Worm (Caenorhabditis elegans) whole organism, midembryonic: ENCODE data around the gene F07B10.7.

Source experiments
- T22C8.4 ChIP-seq: fragments of 200-800 bp; sonication (Bioruptor generic); IDR thresholded peaks from 2 replicates; pipeline ENCODE4 v1.3.6; 2022; ENCODE audit warnings: missing genetic modification characterization, missing compliant biosample characterization
- cog-1 ChIP-seq: sonication (generic microtip); optimal IDR thresholded peaks from 2 replicates; lab custom pipeline; 2016; ENCODE audit warnings: missing genetic modification characterization, missing compliant biosample characterization
- flt-1 ChIP-seq: fragments of 200-800 bp; sonication (Bioruptor generic); IDR thresholded peaks from 2 replicates; pipeline ENCODE4 v1.3.6; 2022; ENCODE audit warnings: missing genetic modification characterization, missing compliant biosample characterization
- klf-2 ChIP-seq: fragments of 200-800 bp; sonication (Bioruptor generic); conservative IDR thresholded peaks from 2 replicates; pipeline ENCODE4 v1.3.6; 2022; ENCODE audit warnings: missing genetic modification reagents, missing genetic modification characterization, missing compliant biosample characterization
- med-1 ChIP-seq: sonication (generic microtip); optimal IDR thresholded peaks from 2 replicates; lab custom pipeline; 2017; ENCODE audit warnings: missing genetic modification characterization, mild to moderate bottlenecking, missing compliant biosample characterization, antibody characterized with exemption, missing genetic modification reagents; ENCODE audit not compliant: insufficient read depth
- ref-1 ChIP-seq: fragments of 200-800 bp; sonication (Bioruptor generic); conservative IDR thresholded peaks from 2 replicates; pipeline ENCODE4 v1.3.6; 2022; ENCODE audit warnings: missing genetic modification reagents, missing genetic modification characterization, missing compliant biosample characterization
- tab-1 ChIP-seq: fragments of 200-800 bp; sonication (Bioruptor generic); IDR thresholded peaks from 2 replicates; pipeline ENCODE4 v1.3.6; 2022; ENCODE audit warnings: missing genetic modification characterization, missing compliant biosample characterization
- ztf-23 ChIP-seq: fragments of 200-800 bp; sonication (Bioruptor generic); IDR thresholded peaks from 2 replicates; pipeline ENCODE4 v1.3.6; 2022; ENCODE audit warnings: missing genetic modification reagents, missing genetic modification characterization, missing compliant biosample characterization
- ztf-29 ChIP-seq: fragments of 200-800 bp; sonication (Bioruptor generic); IDR thresholded peaks from 2 replicates; pipeline ENCODE4 v1.3.6; 2022; ENCODE audit warnings: missing genetic modification reagents, missing genetic modification characterization, missing compliant biosample characterization

Gene F07B10.7

DNA sequence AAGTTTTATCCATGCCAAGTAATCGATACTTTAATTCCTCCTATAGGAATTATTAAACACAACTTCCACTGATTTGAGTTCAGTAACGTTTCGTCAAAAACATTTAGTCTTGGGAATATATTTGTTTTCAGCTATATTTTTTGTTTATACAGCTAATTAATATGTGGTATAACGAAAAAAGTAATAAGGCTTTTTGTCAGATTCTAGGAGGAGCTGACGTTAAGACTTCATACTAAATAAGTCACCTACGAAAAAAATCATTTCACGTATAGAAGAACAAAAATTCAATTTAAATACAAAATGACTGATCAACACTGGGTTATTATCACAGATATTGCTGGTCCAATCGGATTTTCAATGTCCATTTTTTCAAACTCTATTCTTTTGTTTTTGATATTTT is 8.3 kb upstream of the F07B10.7 start, which contains the start of gene str-115:
str-115 (plus strand) TSS at position 301 of the 400 bp plus-strand sequence.
- TF ChIP-seq med-1 (no peak), klf-2 (GFP tag; lab: Robert Waterston, UW) (no peak), ztf-23 (no peak), T22C8.4 (GFP tag; lab: Robert Waterston, UW) (no peak), ztf-29 (GFP tag; lab: Robert Waterston, UW) (no peak), tab-1 (GFP tag; lab: Robert Waterston, UW) (no peak), cog-1 (no peak), flt-1 (GFP tag; lab: Robert Waterston, UW) (no peak), ref-1 (GFP tag; lab: Robert Waterston, UW) (no peak)

DNA sequence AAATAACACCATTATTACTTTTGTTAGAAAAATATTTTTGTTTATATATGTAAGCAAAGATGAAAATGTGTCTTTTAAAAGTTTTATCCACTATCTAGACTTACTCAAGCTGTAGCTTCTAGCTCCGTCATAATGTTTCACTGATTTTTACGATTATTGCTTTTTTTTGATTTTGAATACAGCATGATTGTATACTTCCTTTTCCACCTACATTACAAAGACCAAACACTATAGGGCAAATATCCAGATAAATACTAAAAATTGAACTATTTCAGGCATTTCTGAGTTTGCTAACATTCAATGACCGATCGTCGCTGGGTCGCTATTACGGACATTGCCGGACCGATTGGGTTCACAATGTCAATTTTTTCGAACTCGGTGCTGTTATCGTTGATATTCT is 6.2 kb upstream of the F07B10.7 start, which contains the start of gene str-116:
str-116 (plus strand) TSS at position 301 of the 400 bp plus-strand sequence.
- TF ChIP-seq flt-1 (GFP tag; lab: Robert Waterston, UW) = no peak
- TF ChIP-seq ref-1 (GFP tag; lab: Robert Waterston, UW) = no peak
- TF ChIP-seq cog-1 = no peak
- no peak for TF ChIP-seq ztf-23
- no peak for TF ChIP-seq T22C8.4 (GFP tag; lab: Robert Waterston, UW)
- no peak for TF ChIP-seq tab-1 (GFP tag; lab: Robert Waterston, UW)
- TF ChIP-seq klf-2 (GFP tag; lab: Robert Waterston, UW) = no peak
- TF ChIP-seq med-1 = no peak
- TF ChIP-seq ztf-29 (GFP tag; lab: Robert Waterston, UW) = no peak

DNA sequence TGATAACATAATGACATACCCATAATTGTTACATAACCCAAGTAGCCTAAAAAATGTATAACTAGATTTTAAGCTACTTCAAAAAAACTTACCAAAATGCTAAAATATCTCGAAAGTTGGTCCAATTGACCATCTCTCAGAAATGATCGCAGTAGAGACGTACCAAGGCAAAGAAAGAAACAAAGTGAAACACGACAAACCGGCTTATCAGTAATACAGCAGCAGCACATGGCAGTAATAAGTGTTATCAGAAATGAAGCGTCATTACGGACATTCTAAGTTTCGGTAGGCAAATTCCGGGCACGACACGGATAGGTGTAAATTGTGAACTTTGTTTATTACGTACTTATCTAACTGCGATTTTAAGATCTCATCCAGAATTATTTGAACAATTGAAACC is 5.0 kb upstream of the F07B10.7 start, which contains the start of gene cln-3.1:
cln-3.1 (minus strand) TSS at position 171 of the 400 bp plus-strand sequence.
- TF ChIP-seq ztf-23 = no peak
- no peak for TF ChIP-seq flt-1 (GFP tag; lab: Robert Waterston, UW)
- no peak for TF ChIP-seq ztf-29 (GFP tag; lab: Robert Waterston, UW)
- no peak for TF ChIP-seq klf-2 (GFP tag; lab: Robert Waterston, UW)
- no peak for TF ChIP-seq med-1
- no peak for TF ChIP-seq cog-1
- no peak for TF ChIP-seq tab-1 (GFP tag; lab: Robert Waterston, UW)
- no peak for TF ChIP-seq T22C8.4 (GFP tag; lab: Robert Waterston, UW)
- TF ChIP-seq ref-1 (GFP tag; lab: Robert Waterston, UW) = no peak

DNA sequence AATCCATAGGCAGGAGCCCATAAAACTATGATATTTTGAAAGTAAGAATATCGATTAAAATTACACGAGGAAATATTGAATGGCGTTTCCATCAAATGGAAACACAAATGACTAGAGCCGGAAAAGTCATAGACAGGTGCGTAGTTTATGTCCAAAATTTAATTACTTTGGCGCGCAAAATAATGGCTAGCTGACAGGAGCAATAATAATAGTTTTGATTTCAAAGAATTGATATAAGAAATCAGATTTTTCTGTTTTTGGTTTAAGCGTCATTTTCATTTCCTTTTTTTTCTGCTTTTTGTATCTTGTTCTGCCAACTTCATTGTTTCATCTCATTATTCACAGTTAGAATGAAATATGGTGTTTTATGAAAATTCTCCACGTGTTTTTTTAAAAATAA is 2.5 kb upstream of the F07B10.7 start, which contains the start of gene F07B10.4:
F07B10.4 (minus strand) TSS at position 101 of the 400 bp plus-strand sequence.
- TF ChIP-seq ztf-23 (no peak), tab-1 (GFP tag; lab: Robert Waterston, UW) (no peak), ztf-29 (GFP tag; lab: Robert Waterston, UW) (no peak), flt-1 (GFP tag; lab: Robert Waterston, UW) (no peak), T22C8.4 (GFP tag; lab: Robert Waterston, UW) (no peak)

DNA sequence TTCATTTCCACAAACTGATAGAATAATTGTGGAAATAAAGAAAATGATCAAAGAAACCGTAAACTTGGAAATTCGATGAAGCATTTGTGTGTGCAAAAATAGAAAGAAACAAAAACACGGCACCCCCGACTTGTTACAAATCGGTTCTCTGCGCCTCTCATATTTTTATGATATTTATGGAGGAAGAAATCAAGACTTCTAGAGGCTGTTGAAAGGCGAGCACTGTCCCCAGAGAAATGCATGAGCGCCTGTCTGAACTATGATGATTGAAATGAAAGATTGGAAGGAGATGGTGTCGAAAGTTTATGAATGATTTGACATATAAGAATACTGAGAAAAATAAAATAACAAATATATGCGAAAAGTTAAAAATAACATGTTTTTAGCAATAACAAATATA is 1.6 kb downstream of the F07B10.7 start, which contains the start of gene lgc-36:
lgc-36 (minus strand) TSS at position 101 of the 400 bp plus-strand sequence.
- TF ChIP-seq flt-1 (GFP tag; lab: Robert Waterston, UW) (no peak), ref-1 (GFP tag; lab: Robert Waterston, UW) (no peak), med-1 (no peak), T22C8.4 (GFP tag; lab: Robert Waterston, UW) (no peak), ztf-23 (no peak), klf-2 (GFP tag; lab: Robert Waterston, UW) (no peak), ztf-29 (GFP tag; lab: Robert Waterston, UW) (no peak), cog-1 (no peak), tab-1 (GFP tag; lab: Robert Waterston, UW) (no peak)

DNA sequence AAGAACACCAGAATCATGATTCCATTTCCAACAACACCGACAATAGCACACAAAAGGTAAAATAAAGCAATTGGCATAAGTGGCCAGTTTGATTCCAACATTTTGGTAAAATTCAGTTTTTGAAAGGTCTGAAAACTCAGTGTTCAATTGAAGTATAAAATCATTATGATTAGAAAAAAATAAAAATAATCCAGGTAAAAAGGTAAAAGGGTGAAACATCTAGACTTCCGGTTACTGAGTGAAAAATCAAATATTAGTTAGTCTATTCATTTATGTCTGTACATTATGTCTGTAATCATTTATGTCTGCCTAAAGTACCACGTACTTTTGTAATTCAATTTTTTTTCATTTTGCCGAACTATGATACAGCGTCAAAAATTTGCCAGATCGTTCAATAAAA is 5.5 kb downstream of the F07B10.7 start, which contains the start of gene srsx-31:
srsx-31 (minus strand) TSS at position 101 of the 400 bp plus-strand sequence.
- TF ChIP-seq ztf-23 (no peak), ztf-29 (GFP tag; lab: Robert Waterston, UW) (no peak), ref-1 (GFP tag; lab: Robert Waterston, UW) (no peak), tab-1 (GFP tag; lab: Robert Waterston, UW) (no peak), klf-2 (GFP tag; lab: Robert Waterston, UW) (no peak), T22C8.4 (GFP tag; lab: Robert Waterston, UW) (no peak), flt-1 (GFP tag; lab: Robert Waterston, UW) (no peak), med-1 (no peak), cog-1 (no peak)

DNA sequence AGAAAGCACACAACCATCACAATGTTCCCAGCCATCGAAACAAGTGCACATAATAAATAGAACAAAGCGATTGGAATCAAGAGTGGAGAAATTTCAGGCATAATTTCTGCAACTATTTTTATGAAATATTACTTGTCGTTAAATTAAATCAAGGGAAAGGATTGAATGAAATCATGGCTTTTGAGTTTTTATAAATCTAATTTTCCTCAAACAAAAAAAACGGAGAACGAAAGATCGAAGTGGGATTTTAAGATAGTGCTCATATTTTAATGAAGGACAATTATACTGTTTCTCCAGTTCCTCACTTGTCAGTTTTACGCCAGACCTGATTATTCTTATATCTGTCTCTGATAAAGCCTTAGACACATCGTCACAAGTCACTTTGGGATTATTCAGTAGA is 8.1 kb downstream of the F07B10.7 start, which contains the start of gene srsx-33:
srsx-33 (minus strand) TSS at position 101 of the 400 bp plus-strand sequence.
- TF ChIP-seq ztf-29 (GFP tag; lab: Robert Waterston, UW) (no peak), T22C8.4 (GFP tag; lab: Robert Waterston, UW) (no peak), ztf-23 (no peak), cog-1 (no peak), tab-1 (GFP tag; lab: Robert Waterston, UW) (no peak), flt-1 (GFP tag; lab: Robert Waterston, UW) (no peak), ref-1 (GFP tag; lab: Robert Waterston, UW) (no peak), klf-2 (GFP tag; lab: Robert Waterston, UW) (no peak), med-1 (no peak)

DNA sequence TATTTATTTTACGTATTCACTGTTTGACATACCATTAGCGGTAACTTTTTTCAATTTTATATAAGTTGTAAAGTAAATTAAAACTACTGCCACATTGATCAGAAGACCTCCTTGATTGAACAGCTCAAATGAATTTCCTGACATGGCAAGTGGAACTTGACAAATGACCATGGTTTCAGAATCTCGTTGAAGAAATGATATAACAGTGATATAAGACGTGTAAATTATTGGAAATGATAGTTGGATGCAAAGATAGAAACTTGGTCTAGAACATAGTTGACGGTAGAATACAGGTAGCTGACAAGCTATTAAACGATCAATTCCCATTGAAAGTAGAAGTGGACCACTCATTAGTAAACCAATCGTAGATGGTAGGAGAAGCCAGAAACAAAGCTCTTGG is 8.7 kb downstream of the F07B10.7 start:
- TF ChIP-seq T22C8.4 (GFP tag; lab: Robert Waterston, UW) = no peak

DNA sequence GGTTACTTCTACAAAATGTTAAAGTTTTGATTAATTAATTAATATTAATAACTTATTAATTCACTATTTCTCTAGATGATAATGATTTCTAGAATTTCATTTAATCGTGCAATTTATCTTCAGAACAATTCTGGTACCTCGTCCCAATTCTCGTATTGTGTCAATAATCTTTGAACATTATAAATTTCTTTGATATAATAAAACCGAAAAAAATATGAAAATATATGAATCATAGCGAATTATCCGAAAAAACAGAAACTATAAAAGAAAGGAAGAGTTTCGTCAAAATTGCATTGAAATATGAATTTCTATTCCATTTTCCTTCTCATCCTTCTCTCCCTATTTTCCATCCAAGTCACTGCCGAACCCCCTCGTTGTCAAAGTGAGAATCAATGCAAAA is 9.8 kb downstream of the F07B10.7 start, which contains the start of gene T19B10.12:
T19B10.12 (plus strand) TSS at position 301 of the 400 bp plus-strand sequence.
- TF ChIP-seq cog-1 (no peak), klf-2 (GFP tag; lab: Robert Waterston, UW) (no peak), flt-1 (GFP tag; lab: Robert Waterston, UW) (no peak), tab-1 (GFP tag; lab: Robert Waterston, UW) (no peak), med-1 (no peak), ref-1 (GFP tag; lab: Robert Waterston, UW) (no peak), ztf-29 (GFP tag; lab: Robert Waterston, UW) (no peak), T22C8.4 (GFP tag; lab: Robert Waterston, UW) (no peak), ztf-23 (no peak)

DNA sequence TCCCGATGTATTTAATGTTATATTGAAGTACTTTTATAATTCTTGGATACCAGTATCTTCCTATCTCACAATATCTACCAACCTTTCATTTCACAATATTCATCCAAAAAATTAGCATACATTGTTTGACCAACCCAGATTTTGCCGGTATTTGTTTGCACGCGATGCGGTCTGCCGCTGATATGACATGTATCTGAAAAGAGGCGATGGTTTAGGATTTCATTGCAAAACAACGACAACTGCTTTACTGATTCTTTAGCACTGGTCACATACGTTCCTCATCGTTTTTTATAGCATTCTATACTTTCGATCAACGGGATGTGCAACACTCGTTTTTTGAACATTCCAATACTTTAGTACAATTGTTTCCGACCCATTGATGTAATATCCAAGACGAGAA is 12.7 kb downstream of the F07B10.7 start, which contains the start of gene mam-4:
mam-4 (plus strand) TSS at position 301 of the 400 bp plus-strand sequence.
- no peak for TF ChIP-seq ref-1 (GFP tag; lab: Robert Waterston, UW)
- TF ChIP-seq ztf-23 = no peak
- TF ChIP-seq med-1 = no peak
- TF ChIP-seq flt-1 (GFP tag; lab: Robert Waterston, UW) = no peak
- no peak for TF ChIP-seq tab-1 (GFP tag; lab: Robert Waterston, UW)
- no peak for TF ChIP-seq ztf-29 (GFP tag; lab: Robert Waterston, UW)
- no peak for TF ChIP-seq cog-1
- no peak for TF ChIP-seq T22C8.4 (GFP tag; lab: Robert Waterston, UW)
- TF ChIP-seq klf-2 (GFP tag; lab: Robert Waterston, UW) = no peak
